Fruit fly (Drosophila melanogaster) whole organism, prepupa: Measurements from ENCODE around the gene htk.
A peak's percentile ranks its signal among the peaks of the same experiment; 100 is the strongest.

Source experiments
- Blimp-1 ChIP-seq: fragments of 200-800 bp; sonication (Bioruptor generic); optimal IDR thresholded peaks from 3 replicates; lab custom pipeline; 2017; ENCODE audit warnings: missing biosample characterization, missing genetic modification characterization, mild to moderate bottlenecking, moderate library complexity, missing genetic modification reagents
- CG10631 ChIP-seq: fragments of 200-800 bp; sonication (Bioruptor generic); optimal IDR thresholded peaks from 2 replicates; lab custom pipeline; 2016; ENCODE audit warnings: missing biosample characterization, missing genetic modification characterization
- CG10669 ChIP-seq: fragments of 200-800 bp; sonication (Bioruptor generic); optimal IDR thresholded peaks from 3 replicates; lab custom pipeline; 2018; ENCODE audit warnings: missing biosample characterization, mild to moderate bottlenecking, missing genetic modification characterization, moderate library complexity
- CG11294 ChIP-seq: fragments of 200-800 bp; sonication (Bioruptor generic); IDR thresholded peaks from 2 replicates; pipeline ENCODE4 v1.3.6; 2022; ENCODE audit warnings: missing biosample characterization, missing genetic modification characterization
- CG11762 ChIP-seq: fragments of 200-800 bp; sonication (Bioruptor generic); optimal IDR thresholded peaks from 3 replicates; lab custom pipeline; 2016; ENCODE audit warnings: missing biosample characterization, missing genetic modification characterization; ENCODE audit not compliant: insufficient read depth
- CG11902 ChIP-seq: fragments of 200-800 bp; sonication (Bioruptor generic); optimal IDR thresholded peaks from 3 replicates; lab custom pipeline; 2016; ENCODE audit warnings: missing biosample characterization, missing genetic modification characterization
- CG15336 ChIP-seq: fragments of 200-800 bp; sonication (Bioruptor generic); IDR thresholded peaks from 2 replicates; pipeline ENCODE4 v1.3.6; 2022; ENCODE audit warnings: missing biosample characterization, missing genetic modification characterization
- CG1621 ChIP-seq: fragments of 200-800 bp; sonication (Bioruptor generic); optimal IDR thresholded peaks from 3 replicates; lab custom pipeline; 2018; ENCODE audit warnings: missing biosample characterization, mild to moderate bottlenecking, missing genetic modification characterization
- CG16779 ChIP-seq: fragments of 200-800 bp; sonication (Bioruptor generic); optimal IDR thresholded peaks from 3 replicates; lab custom pipeline; 2017; ENCODE audit warnings: missing biosample characterization, mild to moderate bottlenecking, missing genetic modification characterization
- CG3032 ChIP-seq: fragments of 200-800 bp; optimal IDR thresholded peaks from 2 replicates; lab custom pipeline; 2019; ENCODE audit warnings: missing biosample characterization, mild to moderate bottlenecking, missing genetic modification characterization, moderate library complexity
- CG3919 ChIP-seq: fragments of 200-800 bp; sonication (Bioruptor generic); optimal IDR thresholded peaks from 3 replicates; lab custom pipeline; 2016; ENCODE audit warnings: missing biosample characterization, missing genetic modification characterization
- CG4318 ChIP-seq: fragments of 200-800 bp; sonication (Bioruptor generic); optimal IDR thresholded peaks from 3 replicates; lab custom pipeline; 2017; ENCODE audit warnings: missing biosample characterization, mild to moderate bottlenecking, missing genetic modification characterization
- CG6163 ChIP-seq: fragments of 200-800 bp; sonication (Bioruptor generic); IDR thresholded peaks from 3 replicates; pipeline ENCODE4 v1.3.6; 2022; ENCODE audit warnings: missing biosample characterization, missing genetic modification characterization
- CG6792 ChIP-seq: fragments of 200-800 bp; sonication (Bioruptor generic); optimal IDR thresholded peaks from 3 replicates; lab custom pipeline; 2016; ENCODE audit warnings: missing biosample characterization, missing genetic modification characterization
- CG6808 ChIP-seq: fragments of 200-800 bp; sonication (Bioruptor generic); optimal IDR thresholded peaks from 3 replicates; lab custom pipeline; 2017; ENCODE audit warnings: missing biosample characterization, missing genetic modification characterization, mild to moderate bottlenecking, moderate library complexity, missing genetic modification reagents
- CG6854 ChIP-seq: fragments of 200-800 bp; sonication (Bioruptor generic); optimal IDR thresholded peaks from 2 replicates; lab custom pipeline; 2017; ENCODE audit warnings: missing biosample characterization, mild to moderate bottlenecking, missing genetic modification characterization
- CG7368 ChIP-seq: fragments of 200-800 bp; sonication (Bioruptor generic); optimal IDR thresholded peaks from 3 replicates; lab custom pipeline; 2016; ENCODE audit warnings: missing biosample characterization, missing genetic modification characterization
- CG8119 ChIP-seq: fragments of 200-800 bp; sonication (Bioruptor generic); IDR thresholded peaks from 3 replicates; pipeline ENCODE4 v1.3.6; 2022; ENCODE audit warnings: missing biosample characterization, missing genetic modification characterization
- CG8319 ChIP-seq: fragments of 200-800 bp; sonication (Bioruptor generic); optimal IDR thresholded peaks from 3 replicates; lab custom pipeline; 2016; ENCODE audit warnings: missing biosample characterization, missing genetic modification characterization
- CG8632 ChIP-seq: fragments of 200-800 bp; sonication (Bioruptor generic); optimal IDR thresholded peaks from 3 replicates; lab custom pipeline; 2016; ENCODE audit warnings: missing biosample characterization, missing genetic modification characterization
- CG9139 ChIP-seq: fragments of 200-800 bp; sonication (Bioruptor generic); optimal IDR thresholded peaks from 3 replicates; lab custom pipeline; 2017; ENCODE audit warnings: missing biosample characterization, mild to moderate bottlenecking, missing genetic modification characterization
- Eip75B ChIP-seq: fragments of 200-800 bp; sonication (Bioruptor generic); optimal IDR thresholded peaks from 3 replicates; lab custom pipeline; 2016; ENCODE audit warnings: missing biosample characterization, missing genetic modification characterization
- Eip78C ChIP-seq: fragments of 200-800 bp; sonication (Bioruptor generic); peaks from one replicate; lab custom pipeline; 2016; ENCODE audit warnings: missing biosample characterization, missing genetic modification characterization
- Ets96B ChIP-seq: fragments of 200-800 bp; optimal IDR thresholded peaks from 2 replicates; lab custom pipeline; 2019; ENCODE audit warnings: missing biosample characterization, mild to moderate bottlenecking, missing genetic modification characterization, moderate library complexity
- Gug ChIP-seq: fragments of 200-800 bp; sonication (Bioruptor generic); IDR thresholded peaks from 2 replicates; pipeline ENCODE4 v1.3.6; 2022; ENCODE audit warnings: missing biosample characterization, missing genetic modification characterization
- Hr39 ChIP-seq: fragments of 200-800 bp; sonication (Bioruptor generic); optimal IDR thresholded peaks from 2 replicates; lab custom pipeline; 2016; ENCODE audit warnings: missing biosample characterization, missing genetic modification characterization
- Hr4 ChIP-seq: fragments of 200-800 bp; sonication (Bioruptor generic); optimal IDR thresholded peaks from 3 replicates; lab custom pipeline; 2016; ENCODE audit warnings: missing biosample characterization, missing genetic modification characterization
- OdsH ChIP-seq: fragments of 200-800 bp; sonication (Bioruptor generic); optimal IDR thresholded peaks from 3 replicates; lab custom pipeline; 2016; ENCODE audit warnings: missing biosample characterization, missing genetic modification characterization
- Sox102F ChIP-seq: fragments of 200-800 bp; sonication (Bioruptor generic); optimal IDR thresholded peaks from 2 replicates; lab custom pipeline; 2016; ENCODE audit warnings: missing biosample characterization, mild to moderate bottlenecking, missing genetic modification characterization
- Sox14 ChIP-seq: fragments of 200-800 bp; sonication (Bioruptor generic); optimal IDR thresholded peaks from 3 replicates; lab custom pipeline; 2016; ENCODE audit warnings: missing biosample characterization, missing genetic modification characterization
- Sox15 ChIP-seq: fragments of 200-800 bp; sonication (Bioruptor generic); optimal IDR thresholded peaks from 3 replicates; lab custom pipeline; 2016; ENCODE audit warnings: missing biosample characterization, missing genetic modification characterization
- acj6 ChIP-seq: fragments of 200-800 bp; sonication (Bioruptor generic); optimal IDR thresholded peaks from 3 replicates; lab custom pipeline; 2016; ENCODE audit warnings: missing biosample characterization, missing genetic modification characterization
- dsx ChIP-seq: fragments of 200-800 bp; optimal IDR thresholded peaks from 3 replicates; lab custom pipeline; 2019; ENCODE audit warnings: missing biosample characterization, mild to moderate bottlenecking, missing genetic modification characterization, moderate library complexity; ENCODE audit not compliant: poor library complexity, severe bottlenecking
- eg ChIP-seq: fragments of 200-800 bp; sonication (Bioruptor generic); IDR thresholded peaks from 3 replicates; pipeline ENCODE4 v1.3.6; 2022; ENCODE audit warnings: missing biosample characterization, missing genetic modification characterization
- esn ChIP-seq: fragments of 200-800 bp; sonication (Bioruptor generic); optimal IDR thresholded peaks from 2 replicates; lab custom pipeline; 2016; ENCODE audit warnings: missing biosample characterization, mild to moderate bottlenecking, missing genetic modification characterization, moderate library complexity
- fd59A ChIP-seq: fragments of 200-800 bp; sonication (Bioruptor generic); optimal IDR thresholded peaks from 2 replicates; lab custom pipeline; 2017; ENCODE audit warnings: missing biosample characterization, mild to moderate bottlenecking, missing genetic modification characterization, missing genetic modification reagents
- fd85E ChIP-seq: fragments of 200-800 bp; sonication (Bioruptor generic); optimal IDR thresholded peaks from 3 replicates; lab custom pipeline; 2016; ENCODE audit warnings: missing biosample characterization, missing genetic modification characterization
- fkh ChIP-seq: fragments of 200-800 bp; sonication (Bioruptor generic); optimal IDR thresholded peaks from 3 replicates; lab custom pipeline; 2017; ENCODE audit warnings: missing biosample characterization, mild to moderate bottlenecking, missing genetic modification characterization, moderate library complexity
- lz ChIP-seq: fragments of 200-800 bp; sonication (Bioruptor generic); optimal IDR thresholded peaks from 3 replicates; lab custom pipeline; 2016; ENCODE audit warnings: missing biosample characterization, missing genetic modification characterization
- salr ChIP-seq, 2 experiments: fragments of 200-800 bp; sonication (Bioruptor generic); optimal IDR thresholded peaks; 3 replicates each; lab custom pipeline; 2016 to 2018; ENCODE audit warnings: missing biosample characterization in 2 of 2, missing genetic modification characterization in 2 of 2, mild to moderate bottlenecking in 1 of 2
- spab ChIP-seq: fragments of 200-800 bp; sonication (Bioruptor generic); optimal IDR thresholded peaks from 2 replicates; lab custom pipeline; 2017; ENCODE audit warnings: missing biosample characterization, mild to moderate bottlenecking, missing genetic modification characterization, missing genetic modification reagents
- ss ChIP-seq, 2 experiments: fragments of 200-800 bp; sonication (Bioruptor generic); optimal IDR thresholded peaks; 2 replicates in 1 of 2; 3 replicates in 1 of 2; lab custom pipeline; 2017 to 2018; ENCODE audit warnings: mild to moderate bottlenecking in 2 of 2, missing biosample characterization in 2 of 2, missing genetic modification characterization in 2 of 2, moderate library complexity in 1 of 2
- svp ChIP-seq: fragments of 200-800 bp; sonication (Bioruptor generic); peaks from one replicate; lab custom pipeline; 2016; ENCODE audit warnings: missing biosample characterization, missing genetic modification characterization
- topi ChIP-seq: fragments of 200-800 bp; sonication (Bioruptor generic); optimal IDR thresholded peaks from 3 replicates; lab custom pipeline; 2016; ENCODE audit warnings: missing biosample characterization, missing genetic modification characterization
- vri ChIP-seq: fragments of 200-800 bp; sonication (Bioruptor generic); optimal IDR thresholded peaks from 3 replicates; lab custom pipeline; 2016; ENCODE audit warnings: missing biosample characterization, mild to moderate bottlenecking, missing genetic modification characterization

htk gene

DNA sequence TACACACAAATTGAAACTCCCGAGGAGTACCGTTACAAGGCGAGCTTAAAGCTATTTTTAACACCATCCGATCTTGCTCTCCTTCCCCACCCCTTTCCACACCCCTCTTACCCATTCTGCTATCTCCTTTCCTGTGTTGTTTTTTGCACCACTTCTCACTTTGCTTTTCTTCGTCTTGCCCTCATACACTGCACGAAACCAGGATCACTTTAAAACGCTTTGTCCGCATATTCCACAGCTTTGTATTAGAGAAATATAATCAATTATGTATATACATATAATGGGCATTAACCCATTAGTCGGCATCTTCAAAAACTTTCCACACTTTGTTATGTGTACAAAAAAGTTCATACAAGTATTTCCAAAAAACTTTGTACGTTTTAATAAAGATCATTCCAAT, 8.0 kb upstream of the htk start (continued):
- TF ChIP-seq ss (GFP tag; optimal IDR thresholded peaks at IDR 0.05; lab: Kevin White, UChicago) (no peak), acj6 (GFP tag; lab: Kevin White, UChicago) (peak; percentile 17), esn (GFP tag; lab: Kevin White, UChicago) (no peak), CG7368 (GFP tag; lab: Kevin White, UChicago) (no peak), Sox15 (GFP tag; lab: Kevin White, UChicago) (no peak), CG9139 (GFP tag; lab: Kevin White, UChicago) (peak; percentile 13), dsx (peak; percentile 12), fkh (GFP tag; lab: Kevin White, UChicago) (no peak), CG4318 (GFP tag; lab: Kevin White, UChicago) (no peak), Ets96B (tag; lab: Kevin White, UChicago) (peak; percentile 48), CG8632 (GFP tag; lab: Kevin White, UChicago) (peak; percentile 3), CG11294 (GFP tag; lab: Robert Waterston, UW) (peak; percentile 21; the same call in 1 of the 2 replicates), fd85E (GFP tag; lab: Kevin White, UChicago) (no peak), Sox14 (GFP tag; lab: Kevin White, UChicago) (peak; percentile 0), topi (GFP tag; lab: Kevin White, UChicago) (no peak), CG8319 (GFP tag; lab: Kevin White, UChicago) (no peak), vri (GFP tag; lab: Kevin White, UChicago) (no peak), Sox102F (GFP tag; lab: Kevin White, UChicago) (no peak)

dm6 chrX:18836315-18836714, 7.1 kb upstream of the htk start:
- TF ChIP-seq Gug (GFP tag; lab: Robert Waterston, UW): 0 out of 2 replicates have a peak, but pooled peaks have one; percentile 12
- TF ChIP-seq salr (GFP tag; optimal IDR thresholded peaks at IDR 0.05; lab: Kevin White, UChicago): no peak
- no peak for TF ChIP-seq CG4318 (GFP tag; lab: Kevin White, UChicago)
- TF ChIP-seq svp (GFP tag; lab: Kevin White, UChicago): peak; percentile 44
- no peak for TF ChIP-seq fd59A
- 0 out of 3 replicates have a peak, but pooled peaks have one; percentile 14 for TF ChIP-seq CG8119 (GFP tag; lab: Robert Waterston, UW)
- TF ChIP-seq CG9139 (GFP tag; lab: Kevin White, UChicago): no peak
- no peak for TF ChIP-seq Eip75B (GFP tag; lab: Kevin White, UChicago)
- TF ChIP-seq Hr39: no peak
- no peak for TF ChIP-seq CG15336 (GFP tag; lab: Robert Waterston, UW)
- TF ChIP-seq CG6854: no peak
- no peak for TF ChIP-seq Sox15 (GFP tag; lab: Kevin White, UChicago)
- peak; percentile 5 for TF ChIP-seq OdsH (GFP tag; lab: Kevin White, UChicago)
- TF ChIP-seq CG11902 (GFP tag; lab: Kevin White, UChicago): no peak
- peak; percentile 34 for TF ChIP-seq CG1621 (tag; lab: Kevin White, UChicago)
- TF ChIP-seq Blimp-1 (GFP tag; lab: Kevin White, UChicago): no peak
- TF ChIP-seq Hr4 (GFP tag; lab: Kevin White, UChicago): no peak
- TF ChIP-seq Ets96B (tag; lab: Kevin White, UChicago): peak; percentile 30
- peak; percentile 12 for TF ChIP-seq Sox14 (GFP tag; lab: Kevin White, UChicago)
- peak; percentile 30 for TF ChIP-seq CG16779 (tag; lab: Kevin White, UChicago)
- peak; percentile 19 for TF ChIP-seq CG3032
- TF ChIP-seq CG3919: no peak
- no peak for TF ChIP-seq CG8632 (GFP tag; lab: Kevin White, UChicago)
- no peak for TF ChIP-seq CG6163 (GFP tag; lab: Robert Waterston, UW)
- TF ChIP-seq CG11762 (GFP tag; lab: Kevin White, UChicago): no peak
- peak; percentile 56 to 62 for TF ChIP-seq ss (GFP tag; optimal IDR thresholded peaks at IDR 0.05; lab: Kevin White, UChicago)
- TF ChIP-seq CG7368 (GFP tag; lab: Kevin White, UChicago): no peak
- TF ChIP-seq Eip78C (GFP tag; lab: Kevin White, UChicago): peak; percentile 49
- peak; percentile 12 for TF ChIP-seq spab (GFP tag; lab: Kevin White, UChicago)
- TF ChIP-seq eg (GFP tag; lab: Robert Waterston, UW): peak; percentile 43; the same call in 1 of the 3 replicates
- TF ChIP-seq lz (GFP tag; lab: Kevin White, UChicago): no peak
- TF ChIP-seq dsx: peak; percentile 22
- TF ChIP-seq CG6808: peak; percentile 45
- TF ChIP-seq CG10669 (GFP tag; lab: Kevin White, UChicago): peak; percentile 11
- TF ChIP-seq CG10631 (GFP tag; lab: Kevin White, UChicago): no peak
- no peak for TF ChIP-seq CG6792 (GFP tag; lab: Kevin White, UChicago)
- TF ChIP-seq, all 60 proteins: peak for 16
